Worm (Caenorhabditis elegans): ENCODE measurements around the gene T28C6.5.

Gene T28C6.5

ce11 chrIV:8866092-8866491, 44.8 kb downstream of the T28C6.5 start (continued):
- TF ChIP-seq unc-98 (GFP tag; IDR thresholded peaks at IDR 0.05) (no peak), zag-1 (tag; optimal IDR thresholded peaks at IDR 0.05) (no peak), lin-14 (GFP tag; optimal IDR thresholded peaks at IDR 0.05) (peak; percentile 97), C34B4.2 (tag; optimal IDR thresholded peaks at IDR 0.05) (no peak), dpl-1 (GFP tag; optimal IDR thresholded peaks at IDR 0.05) (peak; percentile 51 to 64 (median 56)), tbx-2 (tag; optimal IDR thresholded peaks at IDR 0.05) (peak; percentile 38), elt-2 (tag; optimal IDR thresholded peaks at IDR 0.05) (peak; percentile 39), lin-13 (GFP tag; optimal IDR thresholded peaks at IDR 0.05) (no peak), dsc-1 (tag; optimal IDR thresholded peaks at IDR 0.05) (no peak), jun-1 (tag; optimal IDR thresholded peaks at IDR 0.05) (no peak), swsn-7 (tag; optimal IDR thresholded peaks at IDR 0.05) (peak; percentile 36), C04F5.9 (tag; optimal IDR thresholded peaks at IDR 0.05) (no peak), egl-13 (tag; optimal IDR thresholded peaks at IDR 0.05) (no peak), hlh-4 (tag; optimal IDR thresholded peaks at IDR 0.05) (no peak)

ce11 chrIV:8867562-8867961, 46.3 kb downstream of the T28C6.5 start:
- TF ChIP-seq efl-1 (optimal IDR thresholded peaks at IDR 0.05): no peak
- peak in 1 of 2 experiments; percentile 63 for TF ChIP-seq efl-1 (GFP tag; optimal IDR thresholded peaks at IDR 0.05 in 1 of 2)
- peak in 1 of 2 experiments; percentile 63 for TF ChIP-seq lin-35 (GFP tag; optimal IDR thresholded peaks at IDR 0.05)
- TF ChIP-seq elt-3 (tag; optimal IDR thresholded peaks at IDR 0.05): peak in 1 of 6 experiments; percentile 61
- no peak for TF ChIP-seq snpc-4 (tag; optimal IDR thresholded peaks at IDR 0.05)
- peak; percentile 4 for TF ChIP-seq nhr-20 (tag; optimal IDR thresholded peaks at IDR 0.05)
- no peak for TF ChIP-seq aly-2 (tag; optimal IDR thresholded peaks at IDR 0.05)
- peak; percentile 11 for TF ChIP-seq blmp-1 (tag; optimal IDR thresholded peaks at IDR 0.05)
- TF ChIP-seq elt-2 (tag; optimal IDR thresholded peaks at IDR 0.05): no peak
- TF ChIP-seq mep-1 (tag; optimal IDR thresholded peaks at IDR 0.05): no peak
- no peak for TF ChIP-seq egl-13 (tag; optimal IDR thresholded peaks at IDR 0.05)

- TF ChIP-seq grh-1 (GFP tag; IDR thresholded peaks at IDR 0.05) (peak; percentile 38; the same call in 1 of the 2 replicates), mdl-1 (tag; optimal IDR thresholded peaks at IDR 0.05) (peak in 1 of 2 experiments; percentile 34), lsy-2 (tag; optimal IDR thresholded peaks at IDR 0.05) (peak in 1 of 2 experiments; percentile 60), nhr-19 (GFP tag; conservative IDR thresholded peaks at IDR 0.05) (peak; percentile 54), efl-1 (optimal IDR thresholded peaks at IDR 0.05) (peak; percentile 96 to 99), efl-1 (GFP tag; optimal IDR thresholded peaks at IDR 0.05 in 1 of 2) (peak; percentile 96 to 99), swsn-7 (tag; optimal IDR thresholded peaks at IDR 0.05) (peak; percentile 50), lin-13 (GFP tag; optimal IDR thresholded peaks at IDR 0.05) (peak; percentile 15), hlh-4 (tag; optimal IDR thresholded peaks at IDR 0.05) (no peak), xbp-1 (tag; optimal IDR thresholded peaks at IDR 0.05) (peak; percentile 51), C34B4.2 (tag; optimal IDR thresholded peaks at IDR 0.05) (no peak), lin-14 (GFP tag; optimal IDR thresholded peaks at IDR 0.05) (no peak), hlh-17 (GFP tag; optimal IDR thresholded peaks at IDR 0.05; ENCODE audit: borderline replicate concordance) (no peak), nhr-28 (tag; optimal IDR thresholded peaks at IDR 0.05) (no peak), lin-35 (GFP tag; optimal IDR thresholded peaks at IDR 0.05) (peak; percentile 95 to 97), dpl-1 (GFP tag; optimal IDR thresholded peaks at IDR 0.05) (peak; percentile 93 to 96 (median 95)), ama-1 (optimal IDR thresholded peaks at IDR 0.05) (no peak), pqm-1 (tag; optimal IDR thresholded peaks at IDR 0.05) (no peak), irx-1 (tag; optimal IDR thresholded peaks at IDR 0.05) (no peak), lir-3 (tag; optimal IDR thresholded peaks at IDR 0.05; ENCODE audit: poor library complexity) (no peak), nhr-237 (tag; optimal IDR thresholded peaks at IDR 0.05) (no peak), nhr-84 (tag; optimal IDR thresholded peaks at IDR 0.05) (no peak), elt-3 (tag; optimal IDR thresholded peaks at IDR 0.05) (peak in 1 of 6 experiments; percentile 13), ceh-88 (GFP tag; IDR thresholded peaks at IDR 0.05) (no peak), lin-15B (tag; optimal IDR thresholded peaks at IDR 0.05) (peak; percentile 19), mep-1 (tag; optimal IDR thresholded peaks at IDR 0.05) (peak; percentile 72), blmp-1 (tag; optimal IDR thresholded peaks at IDR 0.05) (peak; percentile 58), dsc-1 (tag; optimal IDR thresholded peaks at IDR 0.05) (peak; percentile 53), vab-15 (tag; optimal IDR thresholded peaks at IDR 0.05) (no peak), lin-39 (tag; optimal IDR thresholded peaks at IDR 0.05) (no peak), Y116A8C.19 (tag; optimal IDR thresholded peaks at IDR 0.05; ENCODE audit: borderline replicate concordance) (no peak), egl-27 (tag; optimal IDR thresholded peaks at IDR 0.05) (no peak), F16B12.6 (tag; optimal IDR thresholded peaks at IDR 0.05) (peak; percentile 18), skn-1 (tag; optimal IDR thresholded peaks at IDR 0.05) (peak; percentile 51), ceh-82 (tag; optimal IDR thresholded peaks at IDR 0.05) (peak; percentile 40 to 53 (median 43)), rnt-1 (tag; optimal IDR thresholded peaks at IDR 0.05) (peak; percentile 58), unc-30 (tag; optimal IDR thresholded peaks at IDR 0.05) (no peak), snpc-4 (tag; optimal IDR thresholded peaks at IDR 0.05) (peak; percentile 15), egl-13 (tag; optimal IDR thresholded peaks at IDR 0.05) (peak; percentile 12)
Measured at ce11 chrIV:8869624-8870023, 48.4 kb downstream of the T28C6.5 start, which contains the start of gene npp-23. Gene npp-23, minus strand, starts transcription at chrIV:8869679.
